Worm (Caenorhabditis elegans) whole organism, L4/young adult: Measurements from ENCODE around the gene pqe-1.

Experiments used
- W03F9.2 ChIP-seq: fragments of 150-350 bp; optimal IDR thresholded peaks from 2 replicates; lab custom pipeline; 2014; ENCODE audit warnings: missing biosample characterization, missing genetic modification characterization
- him-1 ChIP-seq: sonication (generic microtip); optimal IDR thresholded peaks from 2 replicates; lab custom pipeline; 2016; ENCODE audit warnings: missing genotype, missing genetic modification reagents, missing genetic modification characterization, missing compliant biosample characterization

ce11 chrIII:5329372-5329771 lies 18.3 kb downstream of the pqe-1 start:
- TF ChIP-seq him-1 (no peak), W03F9.2 (tag; lab: Kevin White, UChicago) (no peak)
